Fruit fly (Drosophila melanogaster) whole organism, wandering third instar larva: ENCODE results near the gene Nrt.

ENCODE experiments used
- CrebA ChIP-seq: fragments of 200-800 bp; sonication (Bioruptor generic); optimal IDR thresholded peaks from 2 replicates; lab custom pipeline; 2016; ENCODE audit warnings: missing biosample characterization, mild to moderate bottlenecking, missing genetic modification characterization, borderline replicate concordance
- Dfd ChIP-seq: fragments of >200 bp; optimal IDR thresholded peaks from 2 replicates; lab custom pipeline; 2017; ENCODE audit warnings: missing biosample characterization, missing genetic modification characterization
- Dif ChIP-seq: fragments of 200-275, 200-300 bp; sonication (Bioruptor generic); optimal IDR thresholded peaks from 2 replicates; lab custom pipeline; 2018; ENCODE audit warnings: missing biosample characterization, missing genetic modification characterization; ENCODE audit not compliant: partially characterized antibody
- Jra ChIP-seq: sonication (Bioruptor generic); optimal IDR thresholded peaks from 2 replicates; lab custom pipeline; 2016; ENCODE audit warnings: missing biosample characterization, missing genetic modification characterization
- Myc ChIP-seq: fragments of >200 bp; optimal IDR thresholded peaks from 2 replicates; lab custom pipeline; 2017
- OdsH ChIP-seq: fragments of 200-800 bp; sonication (Bioruptor generic); optimal IDR thresholded peaks from 2 replicates; lab custom pipeline; 2016; ENCODE audit warnings: missing biosample characterization, mild to moderate bottlenecking, missing genetic modification characterization
- Rel ChIP-seq, 2 experiments: fragments of 200-800 bp; sonication (Bioruptor generic) in 1 of 2; optimal IDR thresholded peaks; 2 replicates in 1 of 2; 3 replicates in 1 of 2; lab custom pipeline; 2016 to 2019; ENCODE audit warnings: mild to moderate bottlenecking in 2 of 2, missing biosample characterization in 2 of 2, missing genetic modification characterization in 2 of 2, moderate library complexity in 1 of 2
- dmrt93B ChIP-seq: fragments of 200-800 bp; sonication (Bioruptor generic); optimal IDR thresholded peaks from 2 replicates; lab custom pipeline; 2018; ENCODE audit warnings: missing biosample characterization, mild to moderate bottlenecking, missing genetic modification characterization
- foxo ChIP-seq, 2 experiments: fragments of 200-800 bp; sonication (Bioruptor generic); optimal IDR thresholded peaks; 2 replicates in 1 of 2; 3 replicates in 1 of 2; lab custom pipeline; 2016 to 2017; ENCODE audit warnings: missing biosample characterization in 2 of 2, missing genetic modification characterization in 2 of 2
- fru ChIP-seq: fragments of 200-800 bp; sonication (Bioruptor generic); optimal IDR thresholded peaks from 3 replicates; lab custom pipeline; 2016; ENCODE audit warnings: missing biosample characterization, mild to moderate bottlenecking, missing genetic modification characterization
- psq ChIP-seq: fragments of 200-800 bp; sonication (Bioruptor generic); optimal IDR thresholded peaks from 3 replicates; lab custom pipeline; 2017; ENCODE audit warnings: missing biosample characterization, mild to moderate bottlenecking, missing genetic modification characterization, moderate library complexity
- tai ChIP-seq: sonication (Bioruptor generic); optimal IDR thresholded peaks from 2 replicates; lab custom pipeline; 2016; ENCODE audit warnings: missing biosample characterization, missing genetic modification characterization

- TF ChIP-seq tai = peak; percentile 21
- TF ChIP-seq foxo (GFP tag; optimal IDR thresholded peaks at IDR 0.05; lab: Kevin White, UChicago) = peak; percentile 38 to 69
- peak; percentile 86 for TF ChIP-seq OdsH (GFP tag; lab: Kevin White, UChicago)
- TF ChIP-seq psq (GFP tag; lab: Kevin White, UChicago) = peak; percentile 81
- TF ChIP-seq Dif (GFP tag; lab: Kevin White, UChicago) = peak; percentile 27
- TF ChIP-seq Dfd (GFP tag; lab: Kevin White, UChicago) = peak; percentile 10
- TF ChIP-seq CrebA = peak; percentile 16
- TF ChIP-seq Jra = no peak
- peak; percentile 62 for TF ChIP-seq Rel (GFP tag; optimal IDR thresholded peaks at IDR 0.05; lab: Kevin White, UChicago)
- TF ChIP-seq Rel (tag; optimal IDR thresholded peaks at IDR 0.05; lab: Kevin White, UChicago) = peak; percentile 99
- TF ChIP-seq fru (GFP tag; lab: Kevin White, UChicago) = peak; percentile 82
- no peak for TF ChIP-seq Myc (lab: Kevin White, UChicago)
- no peak for TF ChIP-seq dmrt93B (GFP tag; lab: Kevin White, UChicago)
Observed at dm6 chr3L:16801499-16802452, 35.9 kb downstream of the Nrt start.
